Fruit fly (Drosophila melanogaster) Kc167 (cell line): ENCODE measurements around the gene Spt7.

Experiments
- Sin3A ChIP-seq: fragments of >200 bp; optimal IDR thresholded peaks from 2 replicates; lab custom pipeline; 2018; ENCODE audit warnings: missing external identifiers
- h ChIP-seq: fragments of >200 bp; optimal IDR thresholded peaks from 3 replicates; lab custom pipeline; 2018; ENCODE audit warnings: missing external identifiers
- insv ChIP-seq: fragments of >200 bp; optimal IDR thresholded peaks from 3 replicates; lab custom pipeline; 2018; ENCODE audit warnings: missing external identifiers
- psq ChIP-seq: fragments of >200 bp; optimal IDR thresholded peaks from 2 replicates; lab custom pipeline; 2017; ENCODE audit warnings: missing external identifiers
- ttk ChIP-seq: sonication (Bioruptor generic); optimal IDR thresholded peaks from 2 replicates; lab custom pipeline; 2017; ENCODE audit warnings: missing external identifiers

- TF ChIP-seq psq (no peak), ttk (no peak), h (no peak), insv (lab: Kevin White, UChicago) (no peak), Sin3A (no peak)
These were observed 34.3 kb downstream of the Spt7 start for dm6 chrX:17884567-17884966.
